Worm (Caenorhabditis elegans): Measurements from ENCODE around the gene C06B8.2.

C06B8.2 gene

DNA sequence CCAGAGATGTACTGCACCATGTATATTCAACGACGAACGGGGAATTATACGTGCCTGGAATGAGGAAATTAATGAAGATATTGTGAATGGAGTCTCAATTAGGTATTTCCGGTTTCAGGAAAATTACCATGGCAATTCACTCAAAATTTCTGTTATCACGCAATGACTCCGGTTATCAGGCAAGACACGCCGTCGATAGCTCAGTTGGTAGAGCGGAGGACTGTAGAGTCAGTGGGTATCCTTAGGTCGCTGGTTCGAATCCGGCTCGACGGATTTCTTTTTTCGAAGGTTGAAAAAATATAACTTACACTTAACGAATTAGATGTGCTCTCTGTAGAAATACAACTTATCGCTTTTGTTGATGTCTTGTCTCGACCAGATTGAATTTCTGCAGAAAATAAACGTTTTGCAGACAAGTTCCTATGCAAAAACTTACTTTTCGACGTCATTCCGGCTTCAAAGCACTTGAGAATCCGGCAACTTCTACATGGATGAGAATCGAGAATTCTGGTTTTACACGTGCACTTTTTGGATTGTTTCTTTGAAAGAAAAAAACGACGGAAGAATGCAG lies 2.0 kb upstream of the C06B8.2 start:
- TF ChIP-seq tbx-2 (tag; optimal IDR thresholded peaks at IDR 0.05) (no peak), fkh-10 (GFP tag; optimal IDR thresholded peaks at IDR 0.05) (no peak), ttx-3 (tag; optimal IDR thresholded peaks at IDR 0.05) (no peak), ceh-22 (tag; optimal IDR thresholded peaks at IDR 0.05) (no peak), ahr-1 (tag; optimal IDR thresholded peaks at IDR 0.05) (no peak), nhr-232 (tag; optimal IDR thresholded peaks at IDR 0.05) (no peak), pros-1 (tag; optimal IDR thresholded peaks at IDR 0.05) (no peak), dve-1 (tag; optimal IDR thresholded peaks at IDR 0.05) (no peak), lin-11 (tag; optimal IDR thresholded peaks at IDR 0.05) (no peak), K02D7.2 (tag; optimal IDR thresholded peaks at IDR 0.05) (no peak), unc-42 (tag; optimal IDR thresholded peaks at IDR 0.05) (no peak), ceh-2 (tag; optimal IDR thresholded peaks at IDR 0.05) (no peak), ztf-16 (tag; optimal IDR thresholded peaks at IDR 0.05) (no peak), sox-4 (tag; optimal IDR thresholded peaks at IDR 0.05) (no peak)

DNA sequence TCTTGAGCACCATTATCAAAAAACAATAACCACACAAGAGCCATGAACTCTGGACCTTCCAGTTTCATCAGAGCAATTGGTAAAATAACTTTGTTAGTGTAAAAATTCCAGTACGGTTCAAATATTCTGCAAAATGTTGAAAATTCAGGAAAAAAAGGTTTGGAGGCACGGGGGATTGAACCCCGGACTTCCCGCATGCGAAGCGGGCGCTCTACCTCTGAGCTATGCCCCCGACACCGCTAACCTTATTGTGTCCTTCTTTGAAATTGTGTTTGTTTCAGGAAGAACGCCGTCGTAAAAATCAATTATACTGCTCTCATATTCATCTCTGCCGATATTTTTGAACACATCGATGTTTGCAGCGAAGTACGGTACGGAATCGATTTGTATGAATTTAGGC lies 1.3 kb upstream of the C06B8.2 start:
- TF ChIP-seq eyg-1 (tag; optimal IDR thresholded peaks at IDR 0.05) (no peak), madf-2 (tag; optimal IDR thresholded peaks at IDR 0.05) (no peak), ref-2 (tag; optimal IDR thresholded peaks at IDR 0.05) (no peak), odd-2 (tag; optimal IDR thresholded peaks at IDR 0.05) (no peak)

DNA sequence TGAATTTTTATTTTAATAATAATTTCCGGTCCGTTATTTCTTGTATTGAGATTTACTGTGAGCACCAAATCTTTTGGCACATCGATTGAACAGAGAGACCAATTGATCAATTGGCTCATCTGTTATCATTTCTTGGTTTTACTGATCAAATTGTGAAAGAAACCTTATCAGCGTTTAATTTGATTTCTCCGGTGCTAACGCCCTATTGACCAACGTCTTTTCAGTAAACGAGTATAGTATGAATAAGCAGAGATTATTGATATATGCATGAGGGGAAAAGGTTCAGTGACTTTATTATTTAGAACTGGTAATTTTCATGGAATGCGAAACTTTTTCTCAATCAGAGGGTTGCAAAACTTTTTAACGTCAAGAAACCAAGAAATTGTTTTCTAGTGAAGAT lies 558 bp upstream of the C06B8.2 start:
- TF ChIP-seq elt-2 (tag; optimal IDR thresholded peaks at IDR 0.05) (peak; percentile 46), ceh-45 (GFP tag; IDR thresholded peaks at IDR 0.05) (no peak)

DNA sequence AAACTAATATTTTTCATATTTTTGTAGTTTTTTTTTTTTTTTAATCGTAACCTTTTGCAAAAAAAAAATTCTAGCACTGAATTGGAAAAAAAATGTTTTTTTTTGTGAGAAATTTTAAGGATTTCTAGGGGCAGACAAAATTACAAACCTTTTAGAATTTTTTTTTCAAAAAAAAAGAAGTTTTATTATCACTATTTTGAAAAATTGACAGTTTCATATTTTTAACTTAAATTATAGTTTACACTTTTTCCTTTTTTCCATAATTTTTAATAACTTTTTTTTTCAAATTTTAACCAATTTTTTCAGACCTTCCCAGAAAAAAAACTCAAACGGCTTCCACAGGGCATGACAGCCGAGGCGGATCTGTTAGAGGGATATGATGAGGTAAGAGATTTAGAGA lies 7.5 kb downstream of the C06B8.2 start, which contains the start of gene dpf-1:
dpf-1 (plus strand) TSS at position 301 of the 400 bp plus-strand sequence.
- no peak for TF ChIP-seq npax-4 (tag; optimal IDR thresholded peaks at IDR 0.05)
- TF ChIP-seq ceh-6 (GFP tag; optimal IDR thresholded peaks at IDR 0.05): no peak
- TF ChIP-seq pat-9 (tag; optimal IDR thresholded peaks at IDR 0.05): no peak
- no peak for TF ChIP-seq sox-2 (GFP tag; IDR thresholded peaks at IDR 0.05)
- TF ChIP-seq unc-42 (tag; optimal IDR thresholded peaks at IDR 0.05): no peak
- no peak for TF ChIP-seq fkh-6 (tag; optimal IDR thresholded peaks at IDR 0.05)
- TF ChIP-seq ztf-16 (tag; optimal IDR thresholded peaks at IDR 0.05): no peak
- TF ChIP-seq pqm-1 (tag; optimal IDR thresholded peaks at IDR 0.05): no peak
- TF ChIP-seq lin-11 (tag; optimal IDR thresholded peaks at IDR 0.05): no peak
- no peak for TF ChIP-seq ceh-34 (tag; optimal IDR thresholded peaks at IDR 0.05)
- TF ChIP-seq elt-4 (tag; optimal IDR thresholded peaks at IDR 0.05): no peak
- TF ChIP-seq fkh-10 (GFP tag; optimal IDR thresholded peaks at IDR 0.05): no peak
- TF ChIP-seq pha-2 (tag; optimal IDR thresholded peaks at IDR 0.05): no peak
- TF ChIP-seq unc-3 (GFP tag; conservative IDR thresholded peaks at IDR 0.05): no peak
- TF ChIP-seq unc-3 (tag; optimal IDR thresholded peaks at IDR 0.05): no peak
- no peak for TF ChIP-seq pha-4 (tag; optimal IDR thresholded peaks at IDR 0.05)
- no peak for TF ChIP-seq sox-4 (tag; optimal IDR thresholded peaks at IDR 0.05)
- TF ChIP-seq elt-2 (tag; optimal IDR thresholded peaks at IDR 0.05): no peak
- TF ChIP-seq hlh-15 (tag; optimal IDR thresholded peaks at IDR 0.05): no peak
- no peak for TF ChIP-seq hlh-30 (tag; optimal IDR thresholded peaks at IDR 0.05; ENCODE audit: insufficient read depth)
- no peak for TF ChIP-seq ceh-9 (tag; optimal IDR thresholded peaks at IDR 0.05)

DNA sequence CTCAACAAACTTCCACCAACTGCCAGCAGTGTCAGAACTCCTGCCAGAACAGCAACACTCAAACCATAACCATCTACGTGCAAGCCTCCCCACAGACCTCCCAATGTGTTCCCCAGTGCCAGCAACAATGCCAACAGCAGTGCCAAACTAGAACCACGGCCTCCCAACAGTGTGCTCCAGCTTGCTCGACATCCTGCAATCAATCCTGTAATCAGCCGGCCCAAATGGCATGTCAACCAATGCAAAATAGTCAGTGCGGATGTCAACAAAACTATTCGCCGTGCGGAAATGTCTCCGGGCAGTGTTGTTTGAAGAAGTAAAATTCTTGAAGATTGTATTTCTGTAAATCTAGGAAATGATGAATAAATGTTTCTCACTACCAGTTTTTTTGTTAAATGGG lies 11.8 kb downstream of the C06B8.2 start:
- no peak for TF ChIP-seq odd-2 (tag; optimal IDR thresholded peaks at IDR 0.05)
- TF ChIP-seq ceh-18 (tag; optimal IDR thresholded peaks at IDR 0.05): no peak
- TF ChIP-seq hlh-8 (tag; optimal IDR thresholded peaks at IDR 0.05): no peak
- no peak for TF ChIP-seq ceh-24 (tag; optimal IDR thresholded peaks at IDR 0.05)
- TF ChIP-seq pha-4 (tag; optimal IDR thresholded peaks at IDR 0.05): no peak

All from whole organism, late embryonic.